Worm (Caenorhabditis elegans) whole organism, mixed stage, embryonic: ENCODE results near the gene R05F9.9.

Experiments
- M03D4.4 ChIP-seq: sonication (generic microtip); optimal IDR thresholded peaks from 2 replicates; lab custom pipeline; 2017; ENCODE audit warnings: mild to moderate bottlenecking, missing genetic modification characterization, missing compliant biosample characterization
- bed-3 ChIP-seq: fragments of 200-800 bp; sonication (Bioruptor generic); optimal IDR thresholded peaks from 3 replicates; lab custom pipeline; 2018; ENCODE audit warnings: mild to moderate bottlenecking, missing genetic modification characterization, moderate library complexity, missing compliant biosample characterization
- blmp-1 ChIP-seq: fragments of 150-350 bp; optimal IDR thresholded peaks from 2 replicates; lab custom pipeline; 2014; ENCODE audit warnings: missing biosample characterization, missing genetic modification characterization
- ceh-39 ChIP-seq: fragments of 150-350 bp; optimal IDR thresholded peaks from 2 replicates; lab custom pipeline; 2014; ENCODE audit warnings: missing biosample characterization, missing genetic modification characterization
- ceh-43 ChIP-seq: fragments of 200-800 bp; sonication (Bioruptor generic); optimal IDR thresholded peaks from 2 replicates; lab custom pipeline; 2018; ENCODE audit warnings: mild to moderate bottlenecking, missing genetic modification characterization, moderate library complexity, missing compliant biosample characterization
- ceh-83 ChIP-seq: fragments of 200-800 bp; sonication (Bioruptor generic); optimal IDR thresholded peaks from 2 replicates; lab custom pipeline; 2018; ENCODE audit warnings: mild to moderate bottlenecking, missing genetic modification characterization, missing compliant biosample characterization
- ces-1 ChIP-seq: fragments of 150-350 bp; optimal IDR thresholded peaks from 2 replicates; lab custom pipeline; 2014; ENCODE audit warnings: missing biosample characterization, missing genetic modification reagents, missing genetic modification characterization
- cnd-1 ChIP-seq: fragments of 200-800 bp; sonication (Bioruptor generic); optimal IDR thresholded peaks from 2 replicates; lab custom pipeline; 2018; ENCODE audit warnings: mild to moderate bottlenecking, missing genetic modification characterization, missing compliant biosample characterization
- drap-1 ChIP-seq: fragments of 200-800 bp; sonication (Bioruptor generic); optimal IDR thresholded peaks from 3 replicates; lab custom pipeline; 2018; ENCODE audit warnings: mild to moderate bottlenecking, missing genetic modification characterization, missing compliant biosample characterization
- elt-3 ChIP-seq: fragments of 150-350 bp; optimal IDR thresholded peaks from 2 replicates; lab custom pipeline; 2014; ENCODE audit warnings: missing biosample characterization, missing genetic modification characterization
- flh-1 ChIP-seq: fragments of 200-800 bp; sonication (Bioruptor generic); optimal IDR thresholded peaks from 2 replicates; lab custom pipeline; 2018; ENCODE audit warnings: mild to moderate bottlenecking, missing genetic modification characterization, moderate library complexity, missing compliant biosample characterization
- hlh-1 ChIP-seq: fragments of 150-350 bp; optimal IDR thresholded peaks from 2 replicates; lab custom pipeline; 2014; ENCODE audit warnings: missing biosample characterization, missing genetic modification reagents, missing genetic modification characterization
- lin-13 ChIP-seq: fragments of 150-350 bp; optimal IDR thresholded peaks from 2 replicates; lab custom pipeline; 2014; ENCODE audit warnings: missing biosample characterization, missing genetic modification characterization
- lsy-2 ChIP-seq: fragments of 150-350 bp; optimal IDR thresholded peaks from 2 replicates; lab custom pipeline; 2014; ENCODE audit warnings: missing biosample characterization, missing genetic modification characterization
- mab-5 ChIP-seq: fragments of 150-350 bp; optimal IDR thresholded peaks from 2 replicates; lab custom pipeline; 2014; ENCODE audit warnings: missing biosample characterization, missing genetic modification characterization
- mep-1 ChIP-seq: fragments of 150-350 bp; optimal IDR thresholded peaks from 2 replicates; lab custom pipeline; 2017; ENCODE audit warnings: missing biosample characterization, missing genetic modification reagents, missing genetic modification characterization, inconsistent platforms
- mls-2 ChIP-seq: sonication (generic microtip); optimal IDR thresholded peaks from 2 replicates; lab custom pipeline; 2016; ENCODE audit warnings: mild to moderate bottlenecking, missing genetic modification characterization, moderate library complexity, missing compliant biosample characterization
- nhr-2 ChIP-seq: fragments of 150-350 bp; optimal IDR thresholded peaks from 2 replicates; lab custom pipeline; 2014; ENCODE audit warnings: missing biosample characterization, missing genetic modification characterization
- nhr-237 ChIP-seq: fragments of 150-350 bp; optimal IDR thresholded peaks from 2 replicates; lab custom pipeline; 2014; ENCODE audit warnings: missing biosample characterization, missing genetic modification characterization
- nhr-28 ChIP-seq: fragments of 150-350 bp; optimal IDR thresholded peaks from 2 replicates; lab custom pipeline; 2014; ENCODE audit warnings: missing biosample characterization, missing genetic modification characterization
- pha-4 ChIP-seq: fragments of 150-350 bp; optimal IDR thresholded peaks from 2 replicates; lab custom pipeline; 2018; ENCODE audit warnings: missing biosample characterization, missing genetic modification reagents, missing genetic modification characterization
- sem-2 ChIP-seq: fragments of 200-800 bp; sonication (Bioruptor generic); optimal IDR thresholded peaks from 2 replicates; lab custom pipeline; 2018; ENCODE audit warnings: mild to moderate bottlenecking, missing genetic modification characterization, missing compliant biosample characterization
- snpc-4 ChIP-seq: fragments of 150-350 bp; optimal IDR thresholded peaks from 2 replicates; lab custom pipeline; 2014; ENCODE audit warnings: missing biosample characterization, missing genetic modification characterization
- sptf-1 ChIP-seq: sonication (generic microtip); optimal IDR thresholded peaks from 2 replicates; lab custom pipeline; 2017; ENCODE audit warnings: mild to moderate bottlenecking, missing genetic modification characterization, moderate library complexity, missing compliant biosample characterization
- tbx-8 ChIP-seq: fragments of 200-800 bp; sonication (Bioruptor generic); optimal IDR thresholded peaks from 2 replicates; lab custom pipeline; 2018; ENCODE audit warnings: mild to moderate bottlenecking, missing genetic modification characterization, moderate library complexity, missing compliant biosample characterization
- unc-120 ChIP-seq: sonication (generic microtip); optimal IDR thresholded peaks from 2 replicates; lab custom pipeline; 2017; ENCODE audit warnings: missing genetic modification characterization, missing compliant biosample characterization; ENCODE audit not compliant: poor library complexity, severe bottlenecking
- unc-62 ChIP-seq: fragments of 150-350 bp; optimal IDR thresholded peaks from 2 replicates; lab custom pipeline; 2014; ENCODE audit warnings: missing biosample characterization, missing genetic modification reagents, missing genetic modification characterization
- ztf-11 ChIP-seq: fragments of 150-350 bp; optimal IDR thresholded peaks from 2 replicates; lab custom pipeline; 2014; ENCODE audit warnings: missing biosample characterization, missing genetic modification characterization

Gene R05F9.9

DNA sequence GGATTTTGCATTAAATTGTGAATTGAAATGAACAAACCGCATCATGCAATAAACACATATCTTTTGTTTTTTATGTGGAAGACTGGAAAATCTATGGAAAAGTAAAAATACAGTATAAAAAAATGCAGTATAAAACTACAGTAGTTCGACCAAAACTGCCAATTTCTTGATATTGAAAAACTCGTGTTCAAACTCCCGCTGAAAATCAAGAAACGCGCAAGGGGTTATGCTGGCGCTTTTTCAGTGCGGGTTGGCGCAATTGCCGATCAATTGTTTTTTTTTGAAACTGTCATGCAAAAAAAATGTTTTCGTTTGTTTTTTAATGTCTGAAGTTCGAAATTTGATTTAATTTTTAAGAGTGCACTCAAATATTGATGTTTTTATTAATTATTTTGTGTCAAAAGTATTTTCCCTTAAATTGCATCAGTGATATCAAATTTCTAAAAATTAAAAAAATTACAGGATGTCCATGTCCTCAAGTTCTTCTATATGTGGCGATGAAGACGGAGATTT is 50.2 kb downstream of the R05F9.9 start, which contains the start of gene dnj-9:
Gene dnj-9, plus strand, starts transcription at position 463 of the 513 bp plus-strand sequence.
- TF ChIP-seq drap-1 (GFP tag; lab: Kevin White, UChicago) (peak; percentile 13), cnd-1 (tag; lab: Kevin White, UChicago) (peak; percentile 62), nhr-28 (no peak), unc-62 (GFP tag; lab: Kevin White, UChicago) (peak; percentile 31), snpc-4 (tag; lab: Kevin White, UChicago) (no peak), mab-5 (tag; lab: Kevin White, UChicago) (peak; percentile 58), elt-3 (peak; percentile 17), ztf-11 (tag; lab: Kevin White, UChicago) (peak; percentile 9), ceh-43 (GFP tag; lab: Kevin White, UChicago) (peak; percentile 59), nhr-237 (tag; lab: Kevin White, UChicago) (peak; percentile 87), nhr-2 (tag; lab: Kevin White, UChicago) (no peak), mep-1 (tag; lab: Kevin White, UChicago) (peak; percentile 91), lsy-2 (tag; lab: Kevin White, UChicago) (peak; percentile 82), flh-1 (peak; percentile 34), ceh-83 (GFP tag; lab: Kevin White, UChicago) (peak; percentile 59), mls-2 (peak; percentile 58), ces-1 (peak; percentile 59), tbx-8 (GFP tag; lab: Kevin White, UChicago) (no peak), pha-4 (tag; lab: Kevin White, UChicago) (peak; percentile 70), unc-120 (tag; lab: Kevin White, UChicago) (no peak), bed-3 (GFP tag; lab: Kevin White, UChicago) (peak; percentile 34), hlh-1 (tag; lab: Kevin White, UChicago) (peak; percentile 77), M03D4.4 (tag; lab: Kevin White, UChicago) (peak; percentile 79), blmp-1 (tag; lab: Kevin White, UChicago) (peak; percentile 15), ceh-39 (tag; lab: Kevin White, UChicago) (peak; percentile 60), sem-2 (GFP tag; lab: Kevin White, UChicago) (no peak), lin-13 (peak; percentile 95), sptf-1 (tag; lab: Kevin White, UChicago) (peak; percentile 87)

DNA sequence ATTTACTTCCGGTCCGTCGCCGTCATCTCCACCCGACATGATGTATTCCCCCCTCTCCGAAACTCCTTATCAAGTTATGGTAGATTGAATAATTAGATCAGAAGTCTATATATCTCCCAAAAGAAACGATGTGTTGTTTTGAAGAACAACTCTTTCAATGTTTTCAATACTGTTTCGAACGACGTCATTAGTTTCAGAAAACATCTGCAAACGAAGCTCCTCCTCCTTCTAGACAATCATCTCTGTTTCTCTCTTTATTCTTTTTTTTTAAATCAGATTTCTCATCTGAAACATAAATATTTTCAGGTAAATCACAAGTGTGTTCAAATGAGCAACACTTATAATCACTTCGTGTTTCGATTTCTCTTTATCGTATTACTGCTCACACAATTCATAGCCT is 52.0 kb downstream of the R05F9.9 start, which contains the start of gene T23B7.3:
Gene T23B7.3, plus strand, starts transcription at position 301 of the 400 bp plus-strand sequence.
- TF ChIP-seq ces-1 (peak; percentile 5), sem-2 (GFP tag; lab: Kevin White, UChicago) (no peak), sptf-1 (tag; lab: Kevin White, UChicago) (no peak)
